Worm (Caenorhabditis elegans): ENCODE measurements around the gene T10D4.6.

- no peak for TF ChIP-seq lin-39 (tag; optimal IDR thresholded peaks at IDR 0.05)
- TF ChIP-seq nhr-28 (tag; optimal IDR thresholded peaks at IDR 0.05) = no peak
- no peak for TF ChIP-seq ztf-11 (tag; optimal IDR thresholded peaks at IDR 0.05)
- no peak for TF ChIP-seq nhr-237 (tag; optimal IDR thresholded peaks at IDR 0.05)
- TF ChIP-seq mml-1 (tag; optimal IDR thresholded peaks at IDR 0.05) = no peak
- no peak for TF ChIP-seq nhr-67 (tag; optimal IDR thresholded peaks at IDR 0.05)
- TF ChIP-seq nhr-11 (tag; optimal IDR thresholded peaks at IDR 0.05) = no peak
- TF ChIP-seq ceh-16 (tag; optimal IDR thresholded peaks at IDR 0.05) = no peak
- TF ChIP-seq ama-1 (optimal IDR thresholded peaks at IDR 0.05) = no peak
- no peak for TF ChIP-seq fkh-2 (tag; optimal IDR thresholded peaks at IDR 0.05)
- TF ChIP-seq elt-3 (tag; optimal IDR thresholded peaks at IDR 0.05) = no peak
- no peak for TF ChIP-seq fos-1 (tag; optimal IDR thresholded peaks at IDR 0.05)
Observed at ce11 chrII:3129007-3129406, 9.9 kb downstream of the T10D4.6 start, which contains the start of gene chil-24.
